Fruit fly (Drosophila melanogaster): Measurements from ENCODE around the gene Nmdmc.

Nmdmc gene

DNA sequence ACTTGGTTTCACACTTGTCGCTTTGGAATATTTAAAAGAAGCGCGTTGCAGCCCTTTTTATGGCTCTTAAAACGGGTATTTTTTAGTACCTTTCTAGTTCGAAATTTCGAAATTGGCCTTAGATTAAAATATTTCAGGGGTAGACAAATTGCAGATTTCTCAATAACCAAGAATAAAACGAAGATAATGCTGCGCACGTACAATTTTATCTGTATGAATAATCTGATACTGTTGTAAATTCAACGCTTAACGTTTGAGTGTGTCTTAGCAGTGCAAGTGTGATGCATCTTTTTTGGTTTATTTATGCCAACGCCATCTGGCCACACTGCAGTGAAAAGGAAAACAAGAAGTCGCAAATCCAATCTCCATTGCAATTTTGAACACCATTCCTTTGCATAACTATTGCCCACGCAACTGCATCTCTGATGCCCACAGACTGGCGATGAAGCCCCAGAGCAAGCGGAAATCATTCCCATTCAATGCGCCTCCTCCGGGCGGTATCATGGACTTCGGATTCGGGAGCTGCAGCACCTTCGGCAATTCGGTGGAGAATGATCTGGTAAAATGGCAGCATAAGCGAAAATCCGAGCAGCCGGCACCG lies at the start of gene Nmdmc (continued):
- TF ChIP-seq Aef1 (GFP tag; IDR thresholded peaks at IDR 0.05) = no peak
- no peak for TF ChIP-seq cg (GFP tag; optimal IDR thresholded peaks at IDR 0.05)
- TF ChIP-seq CG12769 (tag; optimal IDR thresholded peaks at IDR 0.05) = no peak
- peak; percentile 14 for TF ChIP-seq CG30020 (tag; optimal IDR thresholded peaks at IDR 0.05)
- TF ChIP-seq CG16815 (GFP tag; optimal IDR thresholded peaks at IDR 0.05) = no peak
- TF ChIP-seq CG14710 (tag; optimal IDR thresholded peaks at IDR 0.05) = peak; percentile 80
- TF ChIP-seq CG4730 (GFP tag; IDR thresholded peaks at IDR 0.05) = no peak
- TF ChIP-seq otp (GFP tag; IDR thresholded peaks at IDR 0.05) = no peak
- no peak for TF ChIP-seq Dref (GFP tag; IDR thresholded peaks at IDR 0.05)
- TF ChIP-seq CG9437 (GFP tag; optimal IDR thresholded peaks at IDR 0.05) = no peak
- no peak for TF ChIP-seq Dll (GFP tag; IDR thresholded peaks at IDR 0.05; ENCODE audit: partially characterized antibody)
- TF ChIP-seq CG16863 (GFP tag; optimal IDR thresholded peaks at IDR 0.05) = no peak
- no peak for TF ChIP-seq dm (GFP tag; optimal IDR thresholded peaks at IDR 0.05)
- TF ChIP-seq CG8281 (tag; optimal IDR thresholded peaks at IDR 0.05) = no peak
- no peak for TF ChIP-seq bcd (GFP tag; optimal IDR thresholded peaks at IDR 0.05)
- no peak for TF ChIP-seq CG6654 (GFP tag; optimal IDR thresholded peaks at IDR 0.05)
- no peak for TF ChIP-seq Hmx (GFP tag; optimal IDR thresholded peaks at IDR 0.05)
- no peak for TF ChIP-seq CG1024 (GFP tag; IDR thresholded peaks at IDR 0.05)
- no peak for TF ChIP-seq cwo (GFP tag; optimal IDR thresholded peaks at IDR 0.05)
- TF ChIP-seq Ets65A (GFP tag) = peak; percentile 82
- TF ChIP-seq corto (GFP tag; optimal IDR thresholded peaks at IDR 0.05) = no peak
- TF ChIP-seq Ets97D (GFP tag; optimal IDR thresholded peaks at IDR 0.05) = peak; percentile 38
- peak; percentile 66 for TF ChIP-seq CG4617 (GFP tag; optimal IDR thresholded peaks at IDR 0.05; ENCODE audit: borderline replicate concordance)
- no peak for TF ChIP-seq CG14860 (GFP tag; IDR thresholded peaks at IDR 0.05; ENCODE audit: partially characterized antibody)
- TF ChIP-seq CG10209 (GFP tag; optimal IDR thresholded peaks at IDR 0.05) = no peak
- no peak for TF ChIP-seq MTF-1 (GFP tag; optimal IDR thresholded peaks at IDR 0.05; ENCODE audit: borderline replicate concordance)
- TF ChIP-seq Stat92E (GFP tag; optimal IDR thresholded peaks at IDR 0.05) = no peak
- TF ChIP-seq BEAF-32 (GFP tag; optimal IDR thresholded peaks at IDR 0.05) = peak; percentile 44
- no peak for TF ChIP-seq slp2 (GFP tag; optimal IDR thresholded peaks at IDR 0.05)
- TF ChIP-seq Hand (GFP tag; optimal IDR thresholded peaks at IDR 0.05) = no peak
- no peak for TF ChIP-seq CG5180 (GFP tag; optimal IDR thresholded peaks at IDR 0.05)
- no peak for TF ChIP-seq CG4328 (GFP tag; optimal IDR thresholded peaks at IDR 0.05)
- TF ChIP-seq vvl (GFP tag; IDR thresholded peaks at IDR 0.05) = no peak
- no peak for TF ChIP-seq CG7987 (GFP tag; optimal IDR thresholded peaks at IDR 0.05)
- peak; percentile 77 for TF ChIP-seq Sin3A (optimal IDR thresholded peaks at IDR 0.05)
- TF ChIP-seq so (GFP tag; IDR thresholded peaks at IDR 0.05) = no peak
- TF ChIP-seq D (optimal IDR thresholded peaks at IDR 0.05) = no peak
- TF ChIP-seq D (GFP tag; optimal IDR thresholded peaks at IDR 0.05) = no peak
- no peak for TF ChIP-seq lola (GFP tag; optimal IDR thresholded peaks at IDR 0.05)
- TF ChIP-seq Dek (tag; optimal IDR thresholded peaks at IDR 0.05) = no peak
- TF ChIP-seq CG8290 (GFP tag; optimal IDR thresholded peaks at IDR 0.05) = no peak
- TF ChIP-seq CG8290 (tag; optimal IDR thresholded peaks at IDR 0.05) = no peak
- no peak for TF ChIP-seq lmd (GFP tag; IDR thresholded peaks at IDR 0.05)
- peak; percentile 55 for TF ChIP-seq CG10267 (tag; optimal IDR thresholded peaks at IDR 0.05)
- TF ChIP-seq sna (GFP tag; IDR thresholded peaks at IDR 0.05; ENCODE audit: partially characterized antibody) = no peak
- no peak for TF ChIP-seq CG5245 (GFP tag; optimal IDR thresholded peaks at IDR 0.05)
- TF ChIP-seq gcm2 (GFP tag; optimal IDR thresholded peaks at IDR 0.05) = no peak
- TF ChIP-seq dati (GFP tag; IDR thresholded peaks at IDR 0.05) = no peak
- no peak for TF ChIP-seq CG9609 (GFP tag; optimal IDR thresholded peaks at IDR 0.05)
- TF ChIP-seq Deaf1 (tag; optimal IDR thresholded peaks at IDR 0.05) = no peak
- no peak for TF ChIP-seq h (optimal IDR thresholded peaks at IDR 0.05)

Data from whole organism, embryonic.